Fruit fly (Drosophila melanogaster) whole organism, wandering third instar larva: ENCODE results near the gene CG44385.

ENCODE experiments used
- Abd-B ChIP-seq: fragments of >200 bp; optimal IDR thresholded peaks from 2 replicates; lab custom pipeline; 2017; ENCODE audit warnings: missing biosample characterization, missing genetic modification characterization
- CG32264 ChIP-seq: fragments of 200-800 bp; sonication (Bioruptor generic); optimal IDR thresholded peaks from 2 replicates; lab custom pipeline; 2016; ENCODE audit warnings: missing biosample characterization, missing genetic modification characterization
- CG9705 ChIP-seq: fragments of 200-800 bp; sonication (Bioruptor generic); optimal IDR thresholded peaks from 2 replicates; lab custom pipeline; 2018; ENCODE audit warnings: missing biosample characterization, mild to moderate bottlenecking, missing genetic modification characterization
- CrebA ChIP-seq: fragments of 200-800 bp; sonication (Bioruptor generic); optimal IDR thresholded peaks from 2 replicates; lab custom pipeline; 2016; ENCODE audit warnings: missing biosample characterization, mild to moderate bottlenecking, missing genetic modification characterization, borderline replicate concordance
- Dfd ChIP-seq: fragments of >200 bp; optimal IDR thresholded peaks from 2 replicates; lab custom pipeline; 2017; ENCODE audit warnings: missing biosample characterization, missing genetic modification characterization
- Dif ChIP-seq: fragments of 200-275, 200-300 bp; sonication (Bioruptor generic); optimal IDR thresholded peaks from 2 replicates; lab custom pipeline; 2018; ENCODE audit warnings: missing biosample characterization, missing genetic modification characterization; ENCODE audit not compliant: partially characterized antibody
- GATAd ChIP-seq: sonication (Bioruptor generic); optimal IDR thresholded peaks from 2 replicates; lab custom pipeline; 2016; ENCODE audit warnings: missing biosample characterization, missing genetic modification characterization
- HLH106 ChIP-seq: fragments of 200-800 bp; optimal IDR thresholded peaks from 3 replicates; lab custom pipeline; 2019; ENCODE audit warnings: missing biosample characterization, mild to moderate bottlenecking, missing genetic modification characterization, moderate library complexity
- Hnf4 ChIP-seq: fragments of 200-800 bp; sonication (Bioruptor generic); optimal IDR thresholded peaks from 2 replicates; lab custom pipeline; 2016; ENCODE audit warnings: missing biosample characterization, mild to moderate bottlenecking, missing genetic modification characterization
- Hr78 ChIP-seq: fragments of >200 bp; optimal IDR thresholded peaks from 2 replicates; lab custom pipeline; 2017; ENCODE audit warnings: missing biosample characterization, missing genetic modification characterization
- Hr83 ChIP-seq: fragments of 200-300 bp; sonication (Bioruptor generic); optimal IDR thresholded peaks from 2 replicates; lab custom pipeline; 2016; ENCODE audit warnings: missing biosample characterization, mild to moderate bottlenecking, missing genetic modification characterization, moderate library complexity; ENCODE audit not compliant: poor library complexity, severe bottlenecking
- Jra ChIP-seq: sonication (Bioruptor generic); optimal IDR thresholded peaks from 2 replicates; lab custom pipeline; 2016; ENCODE audit warnings: missing biosample characterization, missing genetic modification characterization
- Mio ChIP-seq: sonication (Bioruptor generic); optimal IDR thresholded peaks from 2 replicates; lab custom pipeline; 2016; ENCODE audit warnings: missing biosample characterization, missing genetic modification characterization
- Myc ChIP-seq: fragments of >200 bp; optimal IDR thresholded peaks from 2 replicates; lab custom pipeline; 2017
- N ChIP-seq: fragments of >200 bp; optimal IDR thresholded peaks from 2 replicates; lab custom pipeline; 2018; ENCODE audit warnings: missing biosample characterization, missing external identifiers, missing genetic modification characterization
- OdsH ChIP-seq: fragments of 200-800 bp; sonication (Bioruptor generic); optimal IDR thresholded peaks from 2 replicates; lab custom pipeline; 2016; ENCODE audit warnings: missing biosample characterization, mild to moderate bottlenecking, missing genetic modification characterization
- Rel ChIP-seq, 2 experiments: fragments of 200-800 bp; sonication (Bioruptor generic) in 1 of 2; optimal IDR thresholded peaks; 2 replicates in 1 of 2; 3 replicates in 1 of 2; lab custom pipeline; 2016 to 2019; ENCODE audit warnings: mild to moderate bottlenecking in 2 of 2, missing biosample characterization in 2 of 2, missing genetic modification characterization in 2 of 2, moderate library complexity in 1 of 2
- Sp1 ChIP-seq: fragments of 200-800 bp; sonication (Bioruptor generic); optimal IDR thresholded peaks from 3 replicates; lab custom pipeline; 2019; ENCODE audit warnings: missing biosample characterization, mild to moderate bottlenecking, missing genetic modification characterization, moderate library complexity
- Vsx2 ChIP-seq: fragments of 200-300, 225-300 bp; sonication (Bioruptor generic); optimal IDR thresholded peaks from 2 replicates; lab custom pipeline; 2018; ENCODE audit warnings: missing biosample characterization, missing genetic modification characterization; ENCODE audit not compliant: partially characterized antibody
- br ChIP-seq: fragments of 200-800 bp; sonication (Bioruptor generic); optimal IDR thresholded peaks from 2 replicates; lab custom pipeline; 2016; ENCODE audit warnings: missing biosample characterization, missing genetic modification characterization
- brk ChIP-seq: fragments of 200-800 bp; sonication (Bioruptor generic); optimal IDR thresholded peaks from 2 replicates; lab custom pipeline; 2016; ENCODE audit warnings: missing biosample characterization, mild to moderate bottlenecking, missing genetic modification characterization
- dl ChIP-seq, 2 experiments: fragments of 175-275, 200-275 bp in 1 of 2; fragments of 200-275 bp in 1 of 2; sonication (Bioruptor generic); optimal IDR thresholded peaks; lab custom pipeline; 2018; ENCODE audit warnings: mild to moderate bottlenecking in 2 of 2, missing biosample characterization in 2 of 2, missing genetic modification characterization in 2 of 2, moderate library complexity in 2 of 2; ENCODE audit not compliant: partially characterized antibody in 2 of 2, insufficient read depth in 1 of 2
- dmrt93B ChIP-seq: fragments of 200-800 bp; sonication (Bioruptor generic); optimal IDR thresholded peaks from 2 replicates; lab custom pipeline; 2018; ENCODE audit warnings: missing biosample characterization, mild to moderate bottlenecking, missing genetic modification characterization
- dsf ChIP-seq: sonication (Bioruptor generic); optimal IDR thresholded peaks from 2 replicates; lab custom pipeline; 2016; ENCODE audit warnings: missing biosample characterization, missing genetic modification characterization, borderline replicate concordance
- ey ChIP-seq: fragments of 200-800 bp; sonication (Bioruptor generic); optimal IDR thresholded peaks from 2 replicates; lab custom pipeline; 2016; ENCODE audit warnings: missing biosample characterization, missing genetic modification characterization
- foxo ChIP-seq, 2 experiments: fragments of 200-800 bp; sonication (Bioruptor generic); optimal IDR thresholded peaks; 2 replicates in 1 of 2; 3 replicates in 1 of 2; lab custom pipeline; 2016 to 2017; ENCODE audit warnings: missing biosample characterization in 2 of 2, missing genetic modification characterization in 2 of 2
- fru ChIP-seq: fragments of 200-800 bp; sonication (Bioruptor generic); optimal IDR thresholded peaks from 3 replicates; lab custom pipeline; 2016; ENCODE audit warnings: missing biosample characterization, mild to moderate bottlenecking, missing genetic modification characterization
- h ChIP-seq: fragments of 200-800 bp; sonication (Bioruptor generic); optimal IDR thresholded peaks from 3 replicates; lab custom pipeline; 2016; ENCODE audit warnings: missing biosample characterization, mild to moderate bottlenecking, missing genetic modification characterization
- jim ChIP-seq: fragments of 175-275, 200-325 bp; sonication (Bioruptor generic); optimal IDR thresholded peaks from 2 replicates; lab custom pipeline; 2016; ENCODE audit warnings: missing biosample characterization, mild to moderate bottlenecking, missing genetic modification characterization
- lola ChIP-seq: fragments of >200 bp; optimal IDR thresholded peaks from 2 replicates; lab custom pipeline; 2017; ENCODE audit warnings: missing biosample characterization, missing genetic modification characterization
- pan ChIP-seq: fragments of >200 bp; optimal IDR thresholded peaks from 2 replicates; lab custom pipeline; 2017
- psq ChIP-seq: fragments of 200-800 bp; sonication (Bioruptor generic); optimal IDR thresholded peaks from 3 replicates; lab custom pipeline; 2017; ENCODE audit warnings: missing biosample characterization, mild to moderate bottlenecking, missing genetic modification characterization, moderate library complexity
- rgr ChIP-seq: fragments of 200-800 bp; sonication (Bioruptor generic); optimal IDR thresholded peaks from 3 replicates; lab custom pipeline; 2016; ENCODE audit warnings: missing biosample characterization, mild to moderate bottlenecking, missing genetic modification characterization
- sage ChIP-seq: fragments of 200-800 bp; sonication (Bioruptor generic); optimal IDR thresholded peaks from 2 replicates; lab custom pipeline; 2016; ENCODE audit warnings: missing biosample characterization, mild to moderate bottlenecking, missing genetic modification characterization
- sv ChIP-seq: fragments of 200-800 bp; sonication (Bioruptor generic); optimal IDR thresholded peaks from 3 replicates; lab custom pipeline; 2016; ENCODE audit warnings: missing biosample characterization, missing genetic modification characterization
- tai ChIP-seq: sonication (Bioruptor generic); optimal IDR thresholded peaks from 2 replicates; lab custom pipeline; 2016; ENCODE audit warnings: missing biosample characterization, missing genetic modification characterization
- usp ChIP-seq: fragments of >200 bp; optimal IDR thresholded peaks from 2 replicates; lab custom pipeline; 2017; ENCODE audit warnings: missing biosample characterization, missing genetic modification characterization
- woc ChIP-seq: sonication (Bioruptor generic); optimal IDR thresholded peaks from 2 replicates; lab custom pipeline; 2016; ENCODE audit warnings: missing biosample characterization, mild to moderate bottlenecking, missing genetic modification characterization

The CG44385 gene

dm6 chrX:11155808-11156589, 23.8 kb upstream of the CG44385 start:
- peak in 1 of 2 experiments; percentile 24 for TF ChIP-seq foxo (GFP tag; optimal IDR thresholded peaks at IDR 0.05; lab: Kevin White, UChicago)
- no peak for TF ChIP-seq dsf (GFP tag; lab: Kevin White, UChicago)
- peak; percentile 16 for TF ChIP-seq psq (GFP tag; lab: Kevin White, UChicago)

dm6 chrX:11154511-11155197, 22.4 kb upstream of the CG44385 start:
- TF ChIP-seq Dif (GFP tag; lab: Kevin White, UChicago) (peak; percentile 60), Rel (GFP tag; optimal IDR thresholded peaks at IDR 0.05; lab: Kevin White, UChicago) (no peak), Rel (tag; optimal IDR thresholded peaks at IDR 0.05; lab: Kevin White, UChicago) (no peak), psq (GFP tag; lab: Kevin White, UChicago) (peak; percentile 98), Hr83 (GFP tag; lab: Kevin White, UChicago) (peak; percentile 50), CG9705 (GFP tag; lab: Kevin White, UChicago) (no peak), OdsH (peak; percentile 8), fru (GFP tag; lab: Kevin White, UChicago) (no peak), rgr (GFP tag; lab: Kevin White, UChicago) (peak; percentile 30), dl (GFP tag; optimal IDR thresholded peaks at IDR 0.05; lab: Kevin White, UChicago; ENCODE audit: insufficient read depth in 1 of 2, partially characterized antibody in 2 of 2) (peak; percentile 58 to 86), h (no peak), sv (GFP tag; lab: Kevin White, UChicago) (no peak)

dm6 chrX:11153826-11154510, 21.8 kb upstream of the CG44385 start, which contains the start of the genes rtv and Dlic:
rtv (minus strand) TSS chrX:11153990.
Dlic (plus strand) TSS chrX:11154421.
- no peak for TF ChIP-seq N (GFP tag; lab: Kevin White, UChicago)
- no peak for TF ChIP-seq usp
- TF ChIP-seq Jra (GFP tag; lab: Kevin White, UChicago) = no peak
- TF ChIP-seq dsf (GFP tag; lab: Kevin White, UChicago) = no peak
- TF ChIP-seq Hr78 (GFP tag; lab: Kevin White, UChicago) = no peak
- no peak for TF ChIP-seq Hr83 (GFP tag; lab: Kevin White, UChicago)
- no peak for TF ChIP-seq Abd-B
- TF ChIP-seq psq (GFP tag; lab: Kevin White, UChicago) = peak; percentile 99
- no peak for TF ChIP-seq Rel (GFP tag; optimal IDR thresholded peaks at IDR 0.05; lab: Kevin White, UChicago)
- peak; percentile 43 for TF ChIP-seq Rel (tag; optimal IDR thresholded peaks at IDR 0.05; lab: Kevin White, UChicago)
- TF ChIP-seq foxo (GFP tag; optimal IDR thresholded peaks at IDR 0.05; lab: Kevin White, UChicago) = peak in 1 of 2 experiments; percentile 51
- no peak for TF ChIP-seq Dfd
- TF ChIP-seq CG32264 (GFP tag; lab: Kevin White, UChicago) = no peak
- no peak for TF ChIP-seq dmrt93B
- no peak for TF ChIP-seq jim
- no peak for TF ChIP-seq br (GFP tag; lab: Kevin White, UChicago)
- TF ChIP-seq Mio (GFP tag; lab: Kevin White, UChicago) = no peak
- TF ChIP-seq h = no peak
- TF ChIP-seq Myc (lab: Kevin White, UChicago) = peak; percentile 65
- no peak for TF ChIP-seq brk (GFP tag; lab: Kevin White, UChicago)
- no peak for TF ChIP-seq pan
- peak; percentile 29 for TF ChIP-seq HLH106 (tag; lab: Kevin White, UChicago)
- peak; percentile 45 for TF ChIP-seq fru (GFP tag; lab: Kevin White, UChicago)
- TF ChIP-seq sage (GFP tag; lab: Kevin White, UChicago) = no peak
- no peak for TF ChIP-seq CrebA (GFP tag; lab: Kevin White, UChicago)
- no peak for TF ChIP-seq sv (GFP tag; lab: Kevin White, UChicago)
- TF ChIP-seq OdsH = no peak
- TF ChIP-seq tai = no peak
- TF ChIP-seq Vsx2 = no peak
- TF ChIP-seq rgr (GFP tag; lab: Kevin White, UChicago) = peak; percentile 8
- TF ChIP-seq dl (GFP tag; optimal IDR thresholded peaks at IDR 0.05; lab: Kevin White, UChicago; ENCODE audit: insufficient read depth in 1 of 2, partially characterized antibody in 2 of 2) = no peak
- no peak for TF ChIP-seq lola (GFP tag; lab: Kevin White, UChicago)
- no peak for TF ChIP-seq GATAd (GFP tag; lab: Kevin White, UChicago)
- TF ChIP-seq CG9705 (GFP tag; lab: Kevin White, UChicago) = no peak
- TF ChIP-seq ey (GFP tag; lab: Kevin White, UChicago) = no peak
- TF ChIP-seq woc (GFP tag; lab: Kevin White, UChicago) = no peak
- no peak for TF ChIP-seq Sp1
- no peak for TF ChIP-seq Dif (GFP tag; lab: Kevin White, UChicago)
- TF ChIP-seq Hnf4 (GFP tag; lab: Kevin White, UChicago) = no peak
